Fruit fly (Drosophila melanogaster): ENCODE measurements around the gene Prestin.

The Prestin gene

dm6 chr3L:17912448-17912847, 4.8 kb upstream of the Prestin start, which contains the start of gene CG5290 (continued):
- peak; percentile 71 for TF ChIP-seq Ets65A (GFP tag)
- TF ChIP-seq CG31365 (tag; optimal IDR thresholded peaks at IDR 0.05): no peak
- TF ChIP-seq shn (GFP tag; optimal IDR thresholded peaks at IDR 0.05): peak; percentile 3
- no peak for TF ChIP-seq Bdp1 (GFP tag; optimal IDR thresholded peaks at IDR 0.05)
- 0 out of 3 replicates have a peak, but pooled peaks have one; percentile 37 for TF ChIP-seq CG6791 (GFP tag; IDR thresholded peaks at IDR 0.05; ENCODE audit: partially characterized antibody)
- no peak for TF ChIP-seq Hr78 (GFP tag; optimal IDR thresholded peaks at IDR 0.05)
- TF ChIP-seq az2 (GFP tag; optimal IDR thresholded peaks at IDR 0.05): peak; percentile 28
- no peak for TF ChIP-seq Mad (GFP tag; optimal IDR thresholded peaks at IDR 0.05)
- TF ChIP-seq bab2 (GFP tag; optimal IDR thresholded peaks at IDR 0.05): peak; percentile 28
- TF ChIP-seq CG34224 (GFP tag; IDR thresholded peaks at IDR 0.05; ENCODE audit: partially characterized antibody): 0 out of 3 replicates have a peak, but pooled peaks have one; percentile 41
- no peak for TF ChIP-seq dimm (GFP tag; IDR thresholded peaks at IDR 0.05)
- TF ChIP-seq nerfin-1 (tag; optimal IDR thresholded peaks at IDR 0.05): no peak
- peak; percentile 12 for TF ChIP-seq Antp (GFP tag; optimal IDR thresholded peaks at IDR 0.05)
- no peak for TF ChIP-seq CG1233 (GFP tag; optimal IDR thresholded peaks at IDR 0.05)
- no peak for TF ChIP-seq E2f1 (GFP tag; IDR thresholded peaks at IDR 0.05)
- TF ChIP-seq CG2712 (tag; optimal IDR thresholded peaks at IDR 0.05): no peak
- TF ChIP-seq CTCF (GFP tag; optimal IDR thresholded peaks at IDR 0.05): no peak
- no peak for TF ChIP-seq run (tag; optimal IDR thresholded peaks at IDR 0.05)
- TF ChIP-seq CG15269 (tag; optimal IDR thresholded peaks at IDR 0.05): no peak
- no peak for TF ChIP-seq Ada2b (GFP tag; IDR thresholded peaks at IDR 0.05)
- TF ChIP-seq C15 (GFP tag; IDR thresholded peaks at IDR 0.05): no peak
- TF ChIP-seq insv (GFP tag; optimal IDR thresholded peaks at IDR 0.05): no peak
- TF ChIP-seq pan (optimal IDR thresholded peaks at IDR 0.05): no peak
- no peak for TF ChIP-seq pan (GFP tag; optimal IDR thresholded peaks at IDR 0.05 in 1 of 2, IDR thresholded peaks at IDR 0.05 in 1 of 2)
- no peak for TF ChIP-seq Oaz (GFP tag; IDR thresholded peaks at IDR 0.05)
- peak; percentile 80 for TF ChIP-seq CG13287 (GFP tag; IDR thresholded peaks at IDR 0.05; ENCODE audit: partially characterized antibody)
- peak; percentile 61 for TF ChIP-seq HmgZ (tag; optimal IDR thresholded peaks at IDR 0.05)
- peak; percentile 8 for TF ChIP-seq CG12942 (GFP tag; optimal IDR thresholded peaks at IDR 0.05)
- TF ChIP-seq ac (GFP tag; optimal IDR thresholded peaks at IDR 0.05): no peak
- TF ChIP-seq Atf-2 (GFP tag; optimal IDR thresholded peaks at IDR 0.05): no peak
- TF ChIP-seq tup (GFP tag; optimal IDR thresholded peaks at IDR 0.05): no peak
- no peak for TF ChIP-seq croc (GFP tag; conservative IDR thresholded peaks at IDR 0.05)
- no peak for TF ChIP-seq pita (GFP tag; optimal IDR thresholded peaks at IDR 0.05)
- TF ChIP-seq twi (tag; optimal IDR thresholded peaks at IDR 0.05): no peak
- TF ChIP-seq sens (GFP tag): peak; percentile 91
- TF ChIP-seq HLH54F (GFP tag; optimal IDR thresholded peaks at IDR 0.05): peak; percentile 41
- no peak for TF ChIP-seq cwo (GFP tag; optimal IDR thresholded peaks at IDR 0.05)
- TF ChIP-seq CG2875 (GFP tag; optimal IDR thresholded peaks at IDR 0.05): no peak
- TF ChIP-seq GATAe (GFP tag; conservative IDR thresholded peaks at IDR 0.05): no peak
- TF ChIP-seq gce (GFP tag; IDR thresholded peaks at IDR 0.05): no peak
- no peak for TF ChIP-seq nom (GFP tag; optimal IDR thresholded peaks at IDR 0.05)
- no peak for TF ChIP-seq CG16863 (GFP tag; optimal IDR thresholded peaks at IDR 0.05)
- no peak for TF ChIP-seq lov (optimal IDR thresholded peaks at IDR 0.05)
- no peak for TF ChIP-seq lov (GFP tag; IDR thresholded peaks at IDR 0.05)
- no peak for TF ChIP-seq CG3407 (GFP tag; optimal IDR thresholded peaks at IDR 0.05)
- TF ChIP-seq ara (GFP tag; IDR thresholded peaks at IDR 0.05): no peak
- no peak for TF ChIP-seq fru (optimal IDR thresholded peaks at IDR 0.05)
- TF ChIP-seq nmo (GFP tag; optimal IDR thresholded peaks at IDR 0.05): peak; percentile 55
- no peak for TF ChIP-seq CG31388 (GFP tag; optimal IDR thresholded peaks at IDR 0.05)
- no peak for TF ChIP-seq danr (GFP tag; IDR thresholded peaks at IDR 0.05)
- TF ChIP-seq Hand (GFP tag; optimal IDR thresholded peaks at IDR 0.05): no peak
- TF ChIP-seq Abd-B (GFP tag; optimal IDR thresholded peaks at IDR 0.05): no peak
- no peak for TF ChIP-seq btn (GFP tag; optimal IDR thresholded peaks at IDR 0.05)
